Fruit fly (Drosophila melanogaster) whole organism, wandering third instar larva: ENCODE data around the gene CG6356.

Experiments
- CrebA ChIP-seq: fragments of 200-800 bp; sonication (Bioruptor generic); optimal IDR thresholded peaks from 2 replicates; lab custom pipeline; 2016; ENCODE audit warnings: missing biosample characterization, mild to moderate bottlenecking, missing genetic modification characterization, borderline replicate concordance
- Dfd ChIP-seq: fragments of >200 bp; optimal IDR thresholded peaks from 2 replicates; lab custom pipeline; 2017; ENCODE audit warnings: missing biosample characterization, missing genetic modification characterization
- HLH106 ChIP-seq: fragments of 200-800 bp; optimal IDR thresholded peaks from 3 replicates; lab custom pipeline; 2019; ENCODE audit warnings: missing biosample characterization, mild to moderate bottlenecking, missing genetic modification characterization, moderate library complexity
- Myc ChIP-seq: fragments of >200 bp; optimal IDR thresholded peaks from 2 replicates; lab custom pipeline; 2017
- Sp1 ChIP-seq: fragments of 200-800 bp; sonication (Bioruptor generic); optimal IDR thresholded peaks from 3 replicates; lab custom pipeline; 2019; ENCODE audit warnings: missing biosample characterization, mild to moderate bottlenecking, missing genetic modification characterization, moderate library complexity
- h ChIP-seq: fragments of 200-800 bp; sonication (Bioruptor generic); optimal IDR thresholded peaks from 3 replicates; lab custom pipeline; 2016; ENCODE audit warnings: missing biosample characterization, mild to moderate bottlenecking, missing genetic modification characterization
- rgr ChIP-seq: fragments of 200-800 bp; sonication (Bioruptor generic); optimal IDR thresholded peaks from 3 replicates; lab custom pipeline; 2016; ENCODE audit warnings: missing biosample characterization, mild to moderate bottlenecking, missing genetic modification characterization
- tai ChIP-seq: sonication (Bioruptor generic); optimal IDR thresholded peaks from 2 replicates; lab custom pipeline; 2016; ENCODE audit warnings: missing biosample characterization, missing genetic modification characterization

- TF ChIP-seq Dfd (no peak), h (GFP tag; lab: Kevin White, UChicago) (no peak), HLH106 (tag; lab: Kevin White, UChicago) (no peak), CrebA (GFP tag; lab: Kevin White, UChicago) (no peak), Sp1 (no peak), tai (GFP tag; lab: Kevin White, UChicago) (no peak), Myc (lab: Kevin White, UChicago) (no peak), rgr (GFP tag; lab: Kevin White, UChicago) (no peak)
These were observed 19.3 kb downstream of the CG6356 start for dm6 chr3R:24303060-24303459.
